Worm (Caenorhabditis elegans) whole organism, L1 larva: Measurements from ENCODE around the gene apx-1.
A peak's percentile ranks its signal among the peaks of the same experiment; 100 is the strongest.

Experiments
- C16A3.4 ChIP-seq: fragments of 150-350 bp; optimal IDR thresholded peaks from 2 replicates; lab custom pipeline; 2014; ENCODE audit warnings: missing biosample characterization, missing genetic modification characterization
- alr-1 ChIP-seq: fragments of 200-800 bp; sonication (Bioruptor generic); optimal IDR thresholded peaks from 2 replicates; lab custom pipeline; 2018; ENCODE audit warnings: borderline replicate concordance, mild to moderate bottlenecking, missing genetic modification characterization, missing compliant biosample characterization
- ama-1 ChIP-seq: fragments of 150-350 bp; optimal IDR thresholded peaks from 2 replicates; lab custom pipeline; 2014
- ceh-63 ChIP-seq: fragments of 200-800 bp; sonication (Bioruptor generic); optimal IDR thresholded peaks from 2 replicates; lab custom pipeline; 2018; ENCODE audit warnings: mild to moderate bottlenecking, missing genetic modification characterization, missing compliant biosample characterization
- ceh-88 ChIP-seq: fragments of 200-800 bp; sonication (Bioruptor generic); IDR thresholded peaks from 2 replicates; pipeline ENCODE4 v1.3.6; 2022; ENCODE audit warnings: missing genetic modification characterization, missing compliant biosample characterization
- ceh-90 ChIP-seq: sonication (generic microtip); optimal IDR thresholded peaks from 2 replicates; lab custom pipeline; 2016; ENCODE audit warnings: missing genetic modification characterization, missing compliant biosample characterization
- ces-1 ChIP-seq: fragments of 150-350 bp; optimal IDR thresholded peaks from 2 replicates; lab custom pipeline; 2014; ENCODE audit warnings: missing biosample characterization, missing genetic modification reagents, missing genetic modification characterization
- dsc-1 ChIP-seq: sonication (generic microtip); optimal IDR thresholded peaks from 2 replicates; lab custom pipeline; 2016; ENCODE audit warnings: mild to moderate bottlenecking, missing genetic modification characterization, missing compliant biosample characterization
- efl-1 ChIP-seq, 4 experiments: fragments of 150-350 bp; optimal IDR thresholded peaks in 3 of 4; peaks in 1 of 4; 1 replicate in 1 of 4; 2 replicates in 3 of 4; lab custom pipeline; 2014; ENCODE audit warnings: missing biosample characterization in 2 of 4, missing genetic modification characterization in 2 of 4, missing genetic modification reagents in 2 of 4
- efl-3 ChIP-seq: fragments of 200-800 bp; sonication (Bioruptor generic); optimal IDR thresholded peaks from 2 replicates; lab custom pipeline; 2018; ENCODE audit warnings: mild to moderate bottlenecking, missing genetic modification characterization, missing compliant biosample characterization
- elt-3 ChIP-seq, 6 experiments: fragments of 150-350 bp in 1 of 6; sonication (generic microtip); optimal IDR thresholded peaks; 2 replicates each; lab custom pipeline; 2017 to 2018; ENCODE audit warnings: missing biosample characterization in 6 of 6, missing genetic modification characterization in 6 of 6, inconsistent platforms in 1 of 6
- fkh-10 ChIP-seq: sonication (generic microtip); optimal IDR thresholded peaks from 2 replicates; lab custom pipeline; 2017; ENCODE audit warnings: missing biosample characterization, missing genetic modification reagents, missing genetic modification characterization
- fkh-4 ChIP-seq: sonication (generic microtip); optimal IDR thresholded peaks from 2 replicates; lab custom pipeline; 2016; ENCODE audit warnings: missing compliant biosample characterization, missing genetic modification characterization, borderline replicate concordance
- fkh-8 ChIP-seq: sonication (generic microtip); optimal IDR thresholded peaks from 2 replicates; lab custom pipeline; 2016; ENCODE audit warnings: mild to moderate bottlenecking, missing genetic modification characterization, missing compliant biosample characterization
- hlh-17 ChIP-seq: fragments of 200-800 bp; sonication (Bioruptor generic); optimal IDR thresholded peaks from 2 replicates; lab custom pipeline; 2018; ENCODE audit warnings: missing genetic modification characterization, mild to moderate bottlenecking, missing compliant biosample characterization, moderate library complexity, borderline replicate concordance
- hlh-4 ChIP-seq: sonication (generic microtip); optimal IDR thresholded peaks from 2 replicates; lab custom pipeline; 2016; ENCODE audit warnings: mild to moderate bottlenecking, missing genetic modification characterization, missing compliant biosample characterization
- irx-1 ChIP-seq: sonication (generic microtip); optimal IDR thresholded peaks from 2 replicates; lab custom pipeline; 2016; ENCODE audit warnings: missing genetic modification characterization, missing compliant biosample characterization
- lir-3 ChIP-seq: sonication (generic microtip); optimal IDR thresholded peaks from 2 replicates; lab custom pipeline; 2016; ENCODE audit warnings: mild to moderate bottlenecking, missing genetic modification characterization, moderate library complexity, missing compliant biosample characterization; ENCODE audit not compliant: poor library complexity
- mab-9 ChIP-seq: fragments of 200-800 bp; sonication (Bioruptor generic); IDR thresholded peaks from 2 replicates; pipeline ENCODE4 v1.3.6; 2022; ENCODE audit warnings: missing genetic modification reagents, missing genetic modification characterization, missing compliant biosample characterization
- mef-2 ChIP-seq: fragments of 150-350 bp; optimal IDR thresholded peaks from 2 replicates; lab custom pipeline; 2014; ENCODE audit warnings: missing biosample characterization, missing genetic modification characterization
- nhr-11 ChIP-seq: fragments of 150-350 bp; optimal IDR thresholded peaks from 2 replicates; lab custom pipeline; 2014; ENCODE audit warnings: missing biosample characterization, missing genetic modification characterization
- nhr-19 ChIP-seq: fragments of 200-800 bp; sonication (Bioruptor generic); conservative IDR thresholded peaks from 2 replicates; pipeline ENCODE4 v1.3.6; 2022; ENCODE audit warnings: missing genetic modification characterization, missing compliant biosample characterization
- nhr-20 ChIP-seq: sonication (generic microtip); optimal IDR thresholded peaks from 2 replicates; lab custom pipeline; 2016; ENCODE audit warnings: mild to moderate bottlenecking, missing genetic modification characterization, missing compliant biosample characterization
- nhr-237 ChIP-seq: fragments of 150-350 bp; optimal IDR thresholded peaks from 2 replicates; lab custom pipeline; 2014; ENCODE audit warnings: missing biosample characterization, missing genetic modification characterization
- nhr-77 ChIP-seq: fragments of 150-350 bp; optimal IDR thresholded peaks from 2 replicates; lab custom pipeline; 2014; ENCODE audit warnings: missing biosample characterization, missing genetic modification characterization
- nhr-84 ChIP-seq: sonication (generic microtip); optimal IDR thresholded peaks from 2 replicates; lab custom pipeline; 2017; ENCODE audit warnings: missing biosample characterization, missing genetic modification characterization
- pag-3 ChIP-seq: sonication (generic microtip); optimal IDR thresholded peaks from 2 replicates; lab custom pipeline; 2017; ENCODE audit warnings: missing genetic modification characterization, mild to moderate bottlenecking, missing compliant biosample characterization, antibody characterized with exemption, borderline replicate concordance; ENCODE audit not compliant: insufficient read depth
- pax-3 ChIP-seq: fragments of 200-800 bp; sonication (Bioruptor generic); optimal IDR thresholded peaks from 2 replicates; lab custom pipeline; 2018; ENCODE audit warnings: mild to moderate bottlenecking, missing genetic modification characterization, moderate library complexity, missing compliant biosample characterization
- rnt-1 ChIP-seq: sonication (generic microtip); optimal IDR thresholded peaks from 2 replicates; lab custom pipeline; 2016; ENCODE audit warnings: mild to moderate bottlenecking, missing genetic modification characterization, moderate library complexity, missing compliant biosample characterization
- sox-4 ChIP-seq: sonication (generic microtip); optimal IDR thresholded peaks from 2 replicates; lab custom pipeline; 2016; ENCODE audit warnings: missing genetic modification characterization, missing compliant biosample characterization
- sup-37 ChIP-seq: fragments of 200-800 bp; sonication (Bioruptor generic); optimal IDR thresholded peaks from 2 replicates; lab custom pipeline; 2018; ENCODE audit warnings: mild to moderate bottlenecking, missing genetic modification characterization, missing compliant biosample characterization
- tlp-1 ChIP-seq: fragments of 150-350 bp; optimal IDR thresholded peaks from 2 replicates; lab custom pipeline; 2014; ENCODE audit warnings: missing biosample characterization, missing genetic modification characterization
- unc-130 ChIP-seq: fragments of 150-350 bp; optimal IDR thresholded peaks from 2 replicates; lab custom pipeline; 2017; ENCODE audit warnings: missing biosample characterization, missing genetic modification characterization, inconsistent platforms
- unc-62 ChIP-seq: fragments of 150-350 bp; optimal IDR thresholded peaks from 2 replicates; lab custom pipeline; 2014; ENCODE audit warnings: missing biosample characterization, missing genetic modification reagents, missing genetic modification characterization
- xbp-1 ChIP-seq: sonication (generic microtip); optimal IDR thresholded peaks from 2 replicates; lab custom pipeline; 2016; ENCODE audit warnings: missing genetic modification characterization, missing compliant biosample characterization
- ztf-4 ChIP-seq: fragments of 150-350 bp; optimal IDR thresholded peaks from 2 replicates; lab custom pipeline; 2014; ENCODE audit warnings: missing biosample characterization, missing genetic modification characterization

The apx-1 gene

ce11 chrV:3242984-3243383, 33.0 kb downstream of the apx-1 start, which contains the start of gene gst-23:
Gene gst-23, plus strand, starts transcription at chrV:3243284.
- TF ChIP-seq C16A3.4 (no peak), hlh-4 (tag; lab: Kevin White, UChicago) (no peak), mab-9 (GFP tag; lab: Robert Waterston, UW) (no peak), sox-4 (tag; lab: Kevin White, UChicago) (no peak), rnt-1 (no peak), nhr-237 (tag; lab: Kevin White, UChicago) (no peak), alr-1 (tag; lab: Kevin White, UChicago) (no peak), ces-1 (GFP tag; lab: Kevin White, UChicago) (no peak), irx-1 (no peak), ama-1 (lab: Kevin White, UChicago) (no peak), unc-62 (GFP tag; lab: Kevin White, UChicago) (no peak), nhr-84 (tag; lab: Kevin White, UChicago) (no peak), nhr-77 (tag; lab: Kevin White, UChicago) (no peak), fkh-10 (GFP tag; lab: Kevin White, UChicago) (no peak)

ce11 chrV:3244703-3245102, 34.7 kb downstream of the apx-1 start, which contains the start of gene srj-7:
Gene srj-7, plus strand, starts transcription at chrV:3245003.
- TF ChIP-seq unc-62 (GFP tag; lab: Kevin White, UChicago) (no peak), ceh-88 (GFP tag; lab: Robert Waterston, UW) (no peak), nhr-11 (tag; lab: Kevin White, UChicago) (no peak), efl-1 (optimal IDR thresholded peaks at IDR 0.05; lab: Kevin White, UChicago) (no peak), efl-1 (GFP tag; optimal IDR thresholded peaks at IDR 0.05 in 1 of 2; lab: Kevin White, UChicago) (peak in 1 of 2 experiments; percentile 55), pag-3 (tag; lab: Kevin White, UChicago) (no peak), fkh-4 (tag; lab: Kevin White, UChicago) (no peak), pax-3 (tag; lab: Kevin White, UChicago) (no peak), efl-3 (GFP tag; lab: Kevin White, UChicago) (no peak), elt-3 (tag; optimal IDR thresholded peaks at IDR 0.05; lab: Kevin White, UChicago) (no peak)

- TF ChIP-seq nhr-20 (tag; lab: Kevin White, UChicago): no peak
- no peak for TF ChIP-seq hlh-17
Measured at ce11 chrV:3247515-3247914, 37.5 kb downstream of the apx-1 start, which contains the start of gene srj-8. Gene srj-8, plus strand, starts transcription at chrV:3247815.

ce11 chrV:3250153-3250552, 40.2 kb downstream of the apx-1 start, which contains the start of gene T28A11.13:
Gene T28A11.13, minus strand, starts transcription at chrV:3250253.
- TF ChIP-seq tlp-1 (tag; lab: Kevin White, UChicago): no peak
- no peak for TF ChIP-seq ceh-88 (GFP tag; lab: Robert Waterston, UW)
- TF ChIP-seq mef-2 (tag; lab: Kevin White, UChicago): no peak
- TF ChIP-seq unc-130: no peak
- no peak for TF ChIP-seq nhr-19
- TF ChIP-seq lir-3 (tag; lab: Kevin White, UChicago): no peak
- TF ChIP-seq, all 84 proteins: peak for 0

- TF ChIP-seq ztf-4 (tag; lab: Kevin White, UChicago): no peak
- TF ChIP-seq xbp-1 (tag; lab: Kevin White, UChicago): no peak
- TF ChIP-seq ceh-90 (tag; lab: Kevin White, UChicago): no peak
- no peak for TF ChIP-seq dsc-1 (tag; lab: Kevin White, UChicago)
- TF ChIP-seq alr-1 (tag; lab: Kevin White, UChicago): no peak
- TF ChIP-seq elt-3 (tag; optimal IDR thresholded peaks at IDR 0.05; lab: Kevin White, UChicago): no peak
- no peak for TF ChIP-seq efl-1 (optimal IDR thresholded peaks at IDR 0.05; lab: Kevin White, UChicago)
- TF ChIP-seq efl-1 (GFP tag; optimal IDR thresholded peaks at IDR 0.05 in 1 of 2; lab: Kevin White, UChicago): no peak
- no peak for TF ChIP-seq fkh-4 (tag; lab: Kevin White, UChicago)
- TF ChIP-seq sup-37: no peak
- no peak for TF ChIP-seq ceh-63 (GFP tag; lab: Kevin White, UChicago)
- no peak for TF ChIP-seq fkh-8 (tag; lab: Kevin White, UChicago)
Measured at ce11 chrV:3256051-3256450, 46.1 kb downstream of the apx-1 start, which contains the start of gene srt-63. Gene srt-63, minus strand, starts transcription at chrV:3256151.
